Worm (Caenorhabditis elegans) whole organism, mixed stage, embryonic: ENCODE results near the gene K08D12.8.

Source experiments
- M03D4.4 ChIP-seq: sonication (generic microtip); optimal IDR thresholded peaks from 2 replicates; lab custom pipeline; 2017; ENCODE audit warnings: mild to moderate bottlenecking, missing genetic modification characterization, missing compliant biosample characterization
- bed-3 ChIP-seq: fragments of 200-800 bp; sonication (Bioruptor generic); optimal IDR thresholded peaks from 3 replicates; lab custom pipeline; 2018; ENCODE audit warnings: mild to moderate bottlenecking, missing genetic modification characterization, moderate library complexity, missing compliant biosample characterization
- blmp-1 ChIP-seq: fragments of 150-350 bp; optimal IDR thresholded peaks from 2 replicates; lab custom pipeline; 2014; ENCODE audit warnings: missing biosample characterization, missing genetic modification characterization
- ceh-39 ChIP-seq: fragments of 150-350 bp; optimal IDR thresholded peaks from 2 replicates; lab custom pipeline; 2014; ENCODE audit warnings: missing biosample characterization, missing genetic modification characterization
- ceh-43 ChIP-seq: fragments of 200-800 bp; sonication (Bioruptor generic); optimal IDR thresholded peaks from 2 replicates; lab custom pipeline; 2018; ENCODE audit warnings: mild to moderate bottlenecking, missing genetic modification characterization, moderate library complexity, missing compliant biosample characterization
- ceh-83 ChIP-seq: fragments of 200-800 bp; sonication (Bioruptor generic); optimal IDR thresholded peaks from 2 replicates; lab custom pipeline; 2018; ENCODE audit warnings: mild to moderate bottlenecking, missing genetic modification characterization, missing compliant biosample characterization
- ces-1 ChIP-seq: fragments of 150-350 bp; optimal IDR thresholded peaks from 2 replicates; lab custom pipeline; 2014; ENCODE audit warnings: missing biosample characterization, missing genetic modification reagents, missing genetic modification characterization
- cnd-1 ChIP-seq: fragments of 200-800 bp; sonication (Bioruptor generic); optimal IDR thresholded peaks from 2 replicates; lab custom pipeline; 2018; ENCODE audit warnings: mild to moderate bottlenecking, missing genetic modification characterization, missing compliant biosample characterization
- elt-1 ChIP-seq: sonication (generic microtip); optimal IDR thresholded peaks from 2 replicates; lab custom pipeline; 2017; ENCODE audit warnings: missing genetic modification characterization, mild to moderate bottlenecking, missing compliant biosample characterization, antibody characterized with exemption, moderate library complexity, borderline replicate concordance; ENCODE audit not compliant: insufficient read depth
- elt-3 ChIP-seq: fragments of 150-350 bp; optimal IDR thresholded peaks from 2 replicates; lab custom pipeline; 2014; ENCODE audit warnings: missing biosample characterization, missing genetic modification characterization
- flh-1 ChIP-seq: fragments of 200-800 bp; sonication (Bioruptor generic); optimal IDR thresholded peaks from 2 replicates; lab custom pipeline; 2018; ENCODE audit warnings: mild to moderate bottlenecking, missing genetic modification characterization, moderate library complexity, missing compliant biosample characterization
- ham-2 ChIP-seq: fragments of 200-800 bp; sonication (Bioruptor generic); optimal IDR thresholded peaks from 2 replicates; lab custom pipeline; 2018; ENCODE audit warnings: mild to moderate bottlenecking, missing genetic modification characterization, missing compliant biosample characterization
- hlh-1 ChIP-seq: fragments of 150-350 bp; optimal IDR thresholded peaks from 2 replicates; lab custom pipeline; 2014; ENCODE audit warnings: missing biosample characterization, missing genetic modification reagents, missing genetic modification characterization
- lin-13 ChIP-seq: fragments of 150-350 bp; optimal IDR thresholded peaks from 2 replicates; lab custom pipeline; 2014; ENCODE audit warnings: missing biosample characterization, missing genetic modification characterization
- lin-32 ChIP-seq: fragments of 200-800 bp; sonication (Bioruptor generic); optimal IDR thresholded peaks from 2 replicates; lab custom pipeline; 2018; ENCODE audit warnings: mild to moderate bottlenecking, missing genetic modification characterization, missing compliant biosample characterization
- lsy-2 ChIP-seq: fragments of 150-350 bp; optimal IDR thresholded peaks from 2 replicates; lab custom pipeline; 2014; ENCODE audit warnings: missing biosample characterization, missing genetic modification characterization
- mep-1 ChIP-seq: fragments of 150-350 bp; optimal IDR thresholded peaks from 2 replicates; lab custom pipeline; 2017; ENCODE audit warnings: missing biosample characterization, missing genetic modification reagents, missing genetic modification characterization, inconsistent platforms
- mls-2 ChIP-seq: sonication (generic microtip); optimal IDR thresholded peaks from 2 replicates; lab custom pipeline; 2016; ENCODE audit warnings: mild to moderate bottlenecking, missing genetic modification characterization, moderate library complexity, missing compliant biosample characterization
- nhr-12 ChIP-seq: fragments of 150-350 bp; optimal IDR thresholded peaks from 2 replicates; lab custom pipeline; 2014; ENCODE audit warnings: missing biosample characterization, missing genetic modification characterization
- nhr-2 ChIP-seq: fragments of 150-350 bp; optimal IDR thresholded peaks from 2 replicates; lab custom pipeline; 2014; ENCODE audit warnings: missing biosample characterization, missing genetic modification characterization
- nhr-237 ChIP-seq: fragments of 150-350 bp; optimal IDR thresholded peaks from 2 replicates; lab custom pipeline; 2014; ENCODE audit warnings: missing biosample characterization, missing genetic modification characterization
- nhr-76 ChIP-seq: sonication (generic microtip); optimal IDR thresholded peaks from 2 replicates; lab custom pipeline; 2017; ENCODE audit warnings: missing biosample characterization, missing genetic modification characterization
- pha-4 ChIP-seq: fragments of 150-350 bp; optimal IDR thresholded peaks from 2 replicates; lab custom pipeline; 2018; ENCODE audit warnings: missing biosample characterization, missing genetic modification reagents, missing genetic modification characterization
- sem-2 ChIP-seq: fragments of 200-800 bp; sonication (Bioruptor generic); optimal IDR thresholded peaks from 2 replicates; lab custom pipeline; 2018; ENCODE audit warnings: mild to moderate bottlenecking, missing genetic modification characterization, missing compliant biosample characterization
- snpc-4 ChIP-seq: fragments of 150-350 bp; optimal IDR thresholded peaks from 2 replicates; lab custom pipeline; 2014; ENCODE audit warnings: missing biosample characterization, missing genetic modification characterization
- sptf-1 ChIP-seq: sonication (generic microtip); optimal IDR thresholded peaks from 2 replicates; lab custom pipeline; 2017; ENCODE audit warnings: mild to moderate bottlenecking, missing genetic modification characterization, moderate library complexity, missing compliant biosample characterization
- tbx-8 ChIP-seq: fragments of 200-800 bp; sonication (Bioruptor generic); optimal IDR thresholded peaks from 2 replicates; lab custom pipeline; 2018; ENCODE audit warnings: mild to moderate bottlenecking, missing genetic modification characterization, moderate library complexity, missing compliant biosample characterization
- unc-120 ChIP-seq: sonication (generic microtip); optimal IDR thresholded peaks from 2 replicates; lab custom pipeline; 2017; ENCODE audit warnings: missing genetic modification characterization, missing compliant biosample characterization; ENCODE audit not compliant: poor library complexity, severe bottlenecking
- unc-39 ChIP-seq: fragments of 150-350 bp; optimal IDR thresholded peaks from 2 replicates; lab custom pipeline; 2014; ENCODE audit warnings: missing biosample characterization, missing genetic modification characterization
- unc-62 ChIP-seq: fragments of 150-350 bp; optimal IDR thresholded peaks from 2 replicates; lab custom pipeline; 2014; ENCODE audit warnings: missing biosample characterization, missing genetic modification reagents, missing genetic modification characterization
- zip-8 ChIP-seq: fragments of 150-350 bp; optimal IDR thresholded peaks from 2 replicates; lab custom pipeline; 2014; ENCODE audit warnings: missing biosample characterization, missing genetic modification characterization
- ztf-11 ChIP-seq: fragments of 150-350 bp; optimal IDR thresholded peaks from 2 replicates; lab custom pipeline; 2014; ENCODE audit warnings: missing biosample characterization, missing genetic modification characterization

Gene K08D12.8

ce11 chrIV:1727538-1728072 is 1.6 kb downstream of the K08D12.8 start:
- no peak for TF ChIP-seq nhr-12 (tag; lab: Kevin White, UChicago)
- TF ChIP-seq ham-2: no peak
- no peak for TF ChIP-seq elt-1 (tag; lab: Kevin White, UChicago)
- no peak for TF ChIP-seq elt-3
- no peak for TF ChIP-seq ceh-43 (GFP tag; lab: Kevin White, UChicago)
- no peak for TF ChIP-seq ceh-39
- TF ChIP-seq sem-2: no peak
- TF ChIP-seq hlh-1 (tag; lab: Kevin White, UChicago): no peak
- TF ChIP-seq unc-120: no peak

DNA sequence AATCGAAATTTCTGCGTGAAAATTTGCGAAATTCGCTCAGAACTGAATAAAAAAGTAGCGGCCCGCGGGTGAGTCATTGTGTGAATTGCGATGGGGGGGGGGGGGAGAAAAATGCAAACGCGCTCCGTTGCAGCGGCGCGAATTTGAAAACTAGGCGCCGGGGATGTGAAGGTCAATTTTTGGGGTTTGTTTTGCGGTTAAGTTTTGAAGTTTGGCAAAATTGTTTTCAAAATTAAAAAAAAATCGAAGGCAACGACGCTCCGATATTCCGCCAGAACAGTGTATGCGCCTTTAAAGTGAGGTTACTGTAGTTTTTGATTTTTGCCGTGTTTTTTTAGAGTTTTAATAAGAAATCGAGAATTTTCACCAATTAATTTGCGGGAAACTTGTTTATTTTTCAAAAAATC is 12.3 kb downstream of the K08D12.8 start:
- TF ChIP-seq snpc-4 (no peak), tbx-8 (GFP tag; lab: Kevin White, UChicago) (no peak), sptf-1 (tag; lab: Kevin White, UChicago) (peak; percentile 59), elt-3 (no peak), unc-62 (GFP tag; lab: Kevin White, UChicago) (no peak), elt-1 (tag; lab: Kevin White, UChicago) (no peak), hlh-1 (tag; lab: Kevin White, UChicago) (no peak), M03D4.4 (peak; percentile 41), lin-13 (tag; lab: Kevin White, UChicago) (peak; percentile 50), nhr-2 (tag; lab: Kevin White, UChicago) (no peak), flh-1 (no peak), ztf-11 (tag; lab: Kevin White, UChicago) (no peak), bed-3 (GFP tag; lab: Kevin White, UChicago) (no peak), ceh-43 (GFP tag; lab: Kevin White, UChicago) (no peak), nhr-12 (tag; lab: Kevin White, UChicago) (no peak), pha-4 (peak; percentile 1), ceh-83 (GFP tag; lab: Kevin White, UChicago) (peak; percentile 45), mls-2 (tag; lab: Kevin White, UChicago) (peak; percentile 40), unc-120 (no peak), ces-1 (no peak), ceh-39 (no peak), mep-1 (peak; percentile 15), nhr-237 (tag; lab: Kevin White, UChicago) (peak; percentile 5), zip-8 (tag; lab: Kevin White, UChicago) (no peak)

- TF ChIP-seq blmp-1 (tag; lab: Kevin White, UChicago) (no peak), lin-32 (GFP tag; lab: Kevin White, UChicago) (no peak), hlh-1 (tag; lab: Kevin White, UChicago) (no peak), ces-1 (no peak), nhr-12 (tag; lab: Kevin White, UChicago) (no peak), ceh-39 (no peak), mls-2 (tag; lab: Kevin White, UChicago) (no peak), nhr-2 (tag; lab: Kevin White, UChicago) (no peak), bed-3 (GFP tag; lab: Kevin White, UChicago) (no peak), mep-1 (no peak), nhr-76 (no peak), lin-13 (tag; lab: Kevin White, UChicago) (no peak), snpc-4 (no peak), flh-1 (no peak), cnd-1 (no peak), tbx-8 (GFP tag; lab: Kevin White, UChicago) (no peak), unc-39 (no peak), lsy-2 (tag; lab: Kevin White, UChicago) (no peak), zip-8 (tag; lab: Kevin White, UChicago) (no peak), pha-4 (no peak)
- TF ChIP-seq, all 35 proteins: peak for 0
Observed at ce11 chrIV:1738892-1739291, 12.9 kb downstream of the K08D12.8 start.

- TF ChIP-seq ceh-83 (GFP tag; lab: Kevin White, UChicago) (no peak), ceh-39 (no peak), lin-13 (tag; lab: Kevin White, UChicago) (no peak), lin-32 (GFP tag; lab: Kevin White, UChicago) (no peak), unc-62 (GFP tag; lab: Kevin White, UChicago) (no peak), mls-2 (tag; lab: Kevin White, UChicago) (no peak), sem-2 (no peak), nhr-76 (no peak), ceh-43 (GFP tag; lab: Kevin White, UChicago) (no peak), pha-4 (no peak), elt-3 (no peak), bed-3 (GFP tag; lab: Kevin White, UChicago) (no peak), unc-39 (no peak), blmp-1 (tag; lab: Kevin White, UChicago) (no peak), elt-1 (tag; lab: Kevin White, UChicago) (no peak), tbx-8 (GFP tag; lab: Kevin White, UChicago) (no peak), ces-1 (no peak), zip-8 (tag; lab: Kevin White, UChicago) (no peak)
Observed at ce11 chrIV:1739366-1740104, 13.5 kb downstream of the K08D12.8 start.
